Worm (Caenorhabditis elegans) whole organism, L4 larva: ENCODE results near the gene F46B6.2.

Experiments
- egl-27 ChIP-seq: sonication (generic microtip); optimal IDR thresholded peaks from 3 replicates; lab custom pipeline; 2017; ENCODE audit warnings: missing biosample characterization, missing genetic modification reagents, missing genetic modification characterization
- lim-7 ChIP-seq: fragments of 200-800 bp; sonication (Bioruptor generic); IDR thresholded peaks from 2 replicates; pipeline ENCODE4 v1.3.6; 2022; ENCODE audit warnings: missing genetic modification characterization, missing compliant biosample characterization
- mes-2 ChIP-seq: sonication (generic microtip); optimal IDR thresholded peaks from 2 replicates; lab custom pipeline; 2016; ENCODE audit warnings: missing genotype, mild to moderate bottlenecking, missing genetic modification characterization, missing compliant biosample characterization; ENCODE audit not compliant: poor library complexity, severe bottlenecking
- skn-1 ChIP-seq: fragments of 150-350 bp; optimal IDR thresholded peaks from 2 replicates; lab custom pipeline; 2014; ENCODE audit warnings: missing biosample characterization, missing genetic modification characterization
- spr-1 ChIP-seq: sonication (generic microtip); optimal IDR thresholded peaks from 2 replicates; lab custom pipeline; 2016; ENCODE audit warnings: mild to moderate bottlenecking, missing genetic modification characterization, missing compliant biosample characterization

ce11 chrV:9755725-9756124 is 16.4 kb upstream of the F46B6.2 start, which contains the start of gene F58E6.8:
- TF ChIP-seq lim-7 (GFP tag; lab: Robert Waterston, UW) (no peak), mes-2 (tag; lab: Kevin White, UChicago) (no peak), spr-1 (tag; lab: Kevin White, UChicago) (no peak), egl-27 (tag; lab: Kevin White, UChicago) (no peak), skn-1 (tag; lab: Kevin White, UChicago) (no peak)
